Worm (Caenorhabditis elegans) whole organism, young adult: Measurements from ENCODE around the gene hrg-3.

ENCODE experiments used
- B0261.1 ChIP-seq: sonication (generic microtip); optimal IDR thresholded peaks from 2 replicates; lab custom pipeline; 2016; ENCODE audit warnings: mild to moderate bottlenecking, missing genetic modification characterization, moderate library complexity, missing compliant biosample characterization
- C06A6.2 ChIP-seq: fragments of 200-800 bp; sonication (Bioruptor generic); conservative IDR thresholded peaks from 2 replicates; pipeline ENCODE4 v1.3.6; 2022; ENCODE audit warnings: missing genetic modification characterization, missing compliant biosample characterization
- D2030.7 ChIP-seq: fragments of 200-800 bp; sonication (Bioruptor generic); IDR thresholded peaks from 2 replicates; pipeline ENCODE4 v1.3.6; 2022; ENCODE audit warnings: missing genetic modification reagents, missing genetic modification characterization, missing compliant biosample characterization
- F10E7.11 ChIP-seq: sonication (generic microtip); optimal IDR thresholded peaks from 2 replicates; lab custom pipeline; 2017; ENCODE audit warnings: mild to moderate bottlenecking, missing genetic modification characterization, moderate library complexity, missing compliant biosample characterization
- F22D6.2 ChIP-seq: sonication (generic microtip); optimal IDR thresholded peaks from 2 replicates; lab custom pipeline; 2016; ENCODE audit warnings: mild to moderate bottlenecking, missing genetic modification characterization, missing compliant biosample characterization
- F39B2.1 ChIP-seq: fragments of 200-800 bp; sonication (Bioruptor generic); IDR thresholded peaks from 2 replicates; pipeline ENCODE4 v1.3.6; 2022; ENCODE audit warnings: missing genetic modification reagents, missing genetic modification characterization, missing compliant biosample characterization
- F49E8.2 ChIP-seq: sonication (generic microtip); optimal IDR thresholded peaks from 3 replicates; lab custom pipeline; 2017; ENCODE audit warnings: missing genetic modification characterization, mild to moderate bottlenecking, missing compliant biosample characterization, antibody characterized with exemption, moderate library complexity; ENCODE audit not compliant: insufficient read depth
- F57A8.1 ChIP-seq: fragments of 200-800 bp; sonication (Bioruptor generic); optimal IDR thresholded peaks from 2 replicates; lab custom pipeline; 2018; ENCODE audit warnings: mild to moderate bottlenecking, missing genetic modification characterization, moderate library complexity, missing compliant biosample characterization
- Y67H2A.10 ChIP-seq: fragments of 200-800 bp; sonication (Bioruptor generic); conservative IDR thresholded peaks from 2 replicates; pipeline ENCODE4 v1.3.6; 2022; ENCODE audit warnings: missing genetic modification reagents, missing genetic modification characterization, missing compliant biosample characterization
- Y95B8A.8 ChIP-seq: fragments of 200-800 bp; sonication (Bioruptor generic); IDR thresholded peaks from 2 replicates; pipeline ENCODE4 v1.3.6; 2022; ENCODE audit warnings: missing genetic modification reagents, missing genetic modification characterization, missing compliant biosample characterization
- ZK185.1 ChIP-seq: sonication (generic microtip); optimal IDR thresholded peaks from 2 replicates; lab custom pipeline; 2016; ENCODE audit warnings: mild to moderate bottlenecking, missing genetic modification characterization, missing compliant biosample characterization; ENCODE audit not compliant: poor library complexity, severe bottlenecking
- aptf-3 ChIP-seq: fragments of 200-800 bp; sonication (Bioruptor generic); IDR thresholded peaks from 2 replicates; pipeline ENCODE4 v1.3.6; 2022; ENCODE audit warnings: missing genetic modification characterization, missing compliant biosample characterization
- athp-1 ChIP-seq: sonication (generic microtip); optimal IDR thresholded peaks from 2 replicates; lab custom pipeline; 2017; ENCODE audit warnings: mild to moderate bottlenecking, missing genetic modification characterization, missing compliant biosample characterization
- ccch-3 ChIP-seq: fragments of 200-800 bp; sonication (Bioruptor generic); optimal IDR thresholded peaks from 2 replicates; lab custom pipeline; 2018; ENCODE audit warnings: mild to moderate bottlenecking, missing genetic modification characterization, missing compliant biosample characterization
- ceh-58 ChIP-seq: fragments of 200-800 bp; sonication (Bioruptor generic); IDR thresholded peaks from 2 replicates; pipeline ENCODE4 v1.3.6; 2022; ENCODE audit warnings: missing genetic modification characterization, missing compliant biosample characterization
- ceh-79 ChIP-seq: sonication (generic microtip); optimal IDR thresholded peaks from 2 replicates; lab custom pipeline; 2017; ENCODE audit warnings: mild to moderate bottlenecking, missing genetic modification characterization, missing compliant biosample characterization
- dpff-1 ChIP-seq: sonication (generic microtip); optimal IDR thresholded peaks from 2 replicates; lab custom pipeline; 2017; ENCODE audit warnings: mild to moderate bottlenecking, missing genetic modification characterization, missing compliant biosample characterization
- dpl-1 ChIP-seq: fragments of 150-350 bp; optimal IDR thresholded peaks from 2 replicates; lab custom pipeline; 2014; ENCODE audit warnings: missing biosample characterization, missing genetic modification reagents, missing genetic modification characterization
- ekl-4 ChIP-seq: fragments of 200-800 bp; sonication (Bioruptor generic); IDR thresholded peaks from 2 replicates; pipeline ENCODE4 v1.3.6; 2022; ENCODE audit warnings: missing genetic modification reagents, missing genetic modification characterization, missing compliant biosample characterization
- him-1 ChIP-seq: sonication (generic microtip); optimal IDR thresholded peaks from 2 replicates; lab custom pipeline; 2016; ENCODE audit warnings: missing genotype, missing genetic modification reagents, missing genetic modification characterization, missing compliant biosample characterization
- hmg-1.2 ChIP-seq: fragments of 200-800 bp; sonication (Bioruptor generic); IDR thresholded peaks from 2 replicates; pipeline ENCODE4 v1.3.6; 2022; ENCODE audit warnings: missing genetic modification reagents, missing genetic modification characterization, missing compliant biosample characterization
- hmg-20 ChIP-seq: fragments of 200-800 bp; sonication (Bioruptor generic); IDR thresholded peaks from 2 replicates; pipeline ENCODE4 v1.3.6; 2022; ENCODE audit warnings: missing genetic modification reagents, missing genetic modification characterization, missing compliant biosample characterization
- hrde-1 ChIP-seq: sonication (generic microtip); optimal IDR thresholded peaks from 2 replicates; lab custom pipeline; 2016; ENCODE audit warnings: missing genetic modification characterization, mild to moderate bottlenecking, missing compliant biosample characterization, moderate library complexity, missing genotype, missing genetic modification reagents, borderline replicate concordance
- let-607 ChIP-seq, 2 experiments: fragments of 200-800 bp in 1 of 2; sonication (Bioruptor generic) in 1 of 2; sonication (generic microtip) in 1 of 2; optimal IDR thresholded peaks; 2 replicates each; lab custom pipeline; 2016 to 2018; ENCODE audit warnings: mild to moderate bottlenecking in 2 of 2, missing compliant biosample characterization in 2 of 2, missing genetic modification characterization in 2 of 2, moderate library complexity in 2 of 2, missing genotype in 1 of 2
- lin-35 ChIP-seq, 3 experiments: fragments of 150-350 bp in 2 of 3; sonication (generic microtip) in 1 of 3; optimal IDR thresholded peaks; 2 replicates each; lab custom pipeline; 2014 to 2018; ENCODE audit warnings: missing biosample characterization in 3 of 3, missing genetic modification characterization in 3 of 3, missing genetic modification reagents in 3 of 3
- lin-54 ChIP-seq: fragments of 200-800 bp; sonication (Bioruptor generic); optimal IDR thresholded peaks from 2 replicates; lab custom pipeline; 2018; ENCODE audit warnings: mild to moderate bottlenecking, missing genetic modification characterization, missing compliant biosample characterization
- lsy-27 ChIP-seq: sonication (generic microtip); optimal IDR thresholded peaks from 2 replicates; lab custom pipeline; 2017; ENCODE audit warnings: missing genetic modification characterization, mild to moderate bottlenecking, missing compliant biosample characterization, antibody characterized with exemption, missing genotype, borderline replicate concordance; ENCODE audit not compliant: insufficient read depth
- mes-4 ChIP-seq: sonication (generic microtip); optimal IDR thresholded peaks from 2 replicates; lab custom pipeline; 2016; ENCODE audit warnings: missing genotype, missing genetic modification characterization, missing compliant biosample characterization
- mxl-1 ChIP-seq: sonication (generic microtip); optimal IDR thresholded peaks from 2 replicates; lab custom pipeline; 2016; ENCODE audit warnings: missing genetic modification characterization, missing compliant biosample characterization
- nhr-27 ChIP-seq: fragments of 200-800 bp; sonication (Bioruptor generic); optimal IDR thresholded peaks from 2 replicates; lab custom pipeline; 2018; ENCODE audit warnings: mild to moderate bottlenecking, missing genetic modification characterization, moderate library complexity, missing compliant biosample characterization
- rcor-1 ChIP-seq: fragments of 200-800 bp; sonication (Bioruptor generic); IDR thresholded peaks from 2 replicates; pipeline ENCODE4 v1.3.6; 2022; ENCODE audit warnings: missing genetic modification reagents, missing genetic modification characterization, missing compliant biosample characterization
- snpc-1.1 ChIP-seq: sonication (generic microtip); optimal IDR thresholded peaks from 2 replicates; lab custom pipeline; 2017; ENCODE audit warnings: missing genetic modification characterization, mild to moderate bottlenecking, missing compliant biosample characterization, antibody characterized with exemption, moderate library complexity, missing genotype, missing genetic modification reagents; ENCODE audit not compliant: insufficient read depth
- snpc-1.3 ChIP-seq: sonication (generic microtip); optimal IDR thresholded peaks from 2 replicates; lab custom pipeline; 2017; ENCODE audit warnings: missing genetic modification characterization, mild to moderate bottlenecking, missing compliant biosample characterization, antibody characterized with exemption, moderate library complexity, missing genotype, missing genetic modification reagents; ENCODE audit not compliant: insufficient read depth
- snpc-4 ChIP-seq, 5 experiments: fragments of 150-350 bp in 1 of 5; sonication (generic microtip) in 4 of 5; optimal IDR thresholded peaks; 2 replicates each; lab custom pipeline; 2014 to 2018; ENCODE audit warnings: missing genetic modification characterization in 5 of 5, missing biosample characterization in 3 of 5, antibody characterized with exemption in 2 of 5, mild to moderate bottlenecking in 2 of 5, missing compliant biosample characterization in 2 of 5, missing genotype in 2 of 5, moderate library complexity in 2 of 5, missing genetic modification reagents in 1 of 5
- somi-1 ChIP-seq: fragments of 200-800 bp; sonication (Bioruptor generic); optimal IDR thresholded peaks from 2 replicates; lab custom pipeline; 2018; ENCODE audit warnings: mild to moderate bottlenecking, missing genetic modification characterization, missing compliant biosample characterization
- unc-62 ChIP-seq: fragments of 150-350 bp; optimal IDR thresholded peaks from 2 replicates; lab custom pipeline; 2014; ENCODE audit warnings: missing biosample characterization, missing genetic modification reagents, missing genetic modification characterization
- xnd-1 ChIP-seq: sonication (generic microtip); optimal IDR thresholded peaks from 2 replicates; lab custom pipeline; 2016; ENCODE audit warnings: missing genotype, missing genetic modification reagents, missing genetic modification characterization, missing compliant biosample characterization
- zim-3 ChIP-seq: sonication (generic microtip); optimal IDR thresholded peaks from 2 replicates; lab custom pipeline; 2017; ENCODE audit warnings: mild to moderate bottlenecking, missing genetic modification characterization, moderate library complexity, missing compliant biosample characterization
- ztf-22 ChIP-seq: fragments of 200-800 bp; sonication (Bioruptor generic); optimal IDR thresholded peaks from 2 replicates; lab custom pipeline; 2018; ENCODE audit warnings: mild to moderate bottlenecking, missing genetic modification characterization, moderate library complexity, missing compliant biosample characterization

The hrg-3 gene

ce11 chrV:9764552-9764951 is 8.3 kb downstream of the hrg-3 start:
- TF ChIP-seq unc-62 (GFP tag; lab: Kevin White, UChicago), result no peak
- TF ChIP-seq ZK185.1 (tag; lab: Kevin White, UChicago), result no peak
- no peak for TF ChIP-seq C06A6.2
- no peak for TF ChIP-seq ekl-4 (GFP tag; lab: Robert Waterston, UW)
- no peak for TF ChIP-seq D2030.7 (GFP tag; lab: Robert Waterston, UW)
- no peak for TF ChIP-seq F10E7.11 (tag; lab: Kevin White, UChicago)
- no peak for TF ChIP-seq zim-3 (tag; lab: Kevin White, UChicago)
- TF ChIP-seq B0261.1 (tag; lab: Kevin White, UChicago), result no peak
- TF ChIP-seq Y67H2A.10 (GFP tag; lab: Robert Waterston, UW), result no peak
- no peak for TF ChIP-seq F39B2.1 (GFP tag; lab: Robert Waterston, UW)
- no peak for TF ChIP-seq F22D6.2
- no peak for TF ChIP-seq F57A8.1 (GFP tag; lab: Kevin White, UChicago)
- no peak for TF ChIP-seq mxl-1 (tag; lab: Kevin White, UChicago)
- TF ChIP-seq F49E8.2 (tag; lab: Kevin White, UChicago), result no peak
- no peak for TF ChIP-seq let-607 (tag; optimal IDR thresholded peaks at IDR 0.05; lab: Kevin White, UChicago)

- TF ChIP-seq somi-1 (peak; percentile 9), ceh-58 (no peak), lin-35 (GFP tag; optimal IDR thresholded peaks at IDR 0.05; lab: Kevin White, UChicago) (peak in 1 of 3 experiments; percentile 27)
These were observed 9.4 kb downstream of the hrg-3 start for ce11 chrV:9765622-9766021.

ce11 chrV:9767941-9768340 is 11.7 kb downstream of the hrg-3 start:
- TF ChIP-seq mes-4 (tag; lab: Kevin White, UChicago) (no peak), snpc-4 (GFP tag; optimal IDR thresholded peaks at IDR 0.05; lab: Kevin White, UChicago) (no peak), snpc-4 (tag; optimal IDR thresholded peaks at IDR 0.05; lab: Kevin White, UChicago) (no peak), lin-54 (GFP tag; lab: Kevin White, UChicago) (no peak), F49E8.2 (tag; lab: Kevin White, UChicago) (no peak), hmg-1.2 (GFP tag; lab: Robert Waterston, UW) (no peak)

ce11 chrV:9768828-9769778 is 12.8 kb downstream of the hrg-3 start, which contains the start of gene unc-42:
Gene unc-42, minus strand, starts transcription at chrV:9769391.
- TF ChIP-seq rcor-1 (GFP tag; lab: Robert Waterston, UW) (no peak), F49E8.2 (tag; lab: Kevin White, UChicago) (no peak), aptf-3 (GFP tag; lab: Robert Waterston, UW) (no peak), snpc-1.3 (tag; lab: Kevin White, UChicago) (no peak), dpff-1 (tag; lab: Kevin White, UChicago) (no peak), mes-4 (tag; lab: Kevin White, UChicago) (no peak), hrde-1 (tag; lab: Kevin White, UChicago) (no peak), somi-1 (peak; percentile 17), ceh-79 (tag; lab: Kevin White, UChicago) (no peak), Y95B8A.8 (GFP tag; lab: Robert Waterston, UW) (0 out of 2 replicates have a peak, but pooled peaks have one; percentile 12), xnd-1 (tag; lab: Kevin White, UChicago) (no peak), nhr-27 (no peak), let-607 (tag; optimal IDR thresholded peaks at IDR 0.05; lab: Kevin White, UChicago) (no peak), dpl-1 (no peak), lsy-27 (tag; lab: Kevin White, UChicago) (no peak), athp-1 (no peak), ccch-3 (GFP tag; lab: Kevin White, UChicago) (no peak), ztf-22 (GFP tag; lab: Kevin White, UChicago) (no peak), hmg-20 (GFP tag; lab: Robert Waterston, UW) (no peak), him-1 (tag; lab: Kevin White, UChicago) (no peak), C06A6.2 (no peak), snpc-1.1 (no peak)
